Worm (Caenorhabditis elegans): ENCODE data around the gene F01F1.15.

The F01F1.15 gene

DNA sequence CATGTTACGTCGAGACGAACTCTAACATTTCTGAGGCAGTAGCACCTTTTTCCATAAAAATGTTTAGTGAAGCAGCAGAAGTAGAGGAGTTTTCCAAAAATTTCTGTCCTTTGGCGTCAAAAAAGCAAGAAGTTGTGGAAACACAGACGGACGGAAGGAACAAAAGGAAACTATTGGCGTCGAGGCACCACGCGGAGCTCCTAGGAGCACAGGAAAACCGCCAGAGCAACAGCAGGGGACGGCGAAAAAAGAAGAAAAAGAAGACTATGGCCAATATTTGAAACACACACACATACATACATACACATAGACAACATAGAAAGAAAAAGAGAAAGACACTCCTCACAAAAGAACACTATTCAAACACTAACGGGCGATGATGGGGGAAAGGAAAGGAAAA is 26.4 kb downstream of the F01F1.15 start (continued):
- no peak for TF ChIP-seq ets-5 (GFP tag; IDR thresholded peaks at IDR 0.05)
- TF ChIP-seq swsn-7 (tag; optimal IDR thresholded peaks at IDR 0.05): no peak
- no peak for TF ChIP-seq blmp-1 (tag; optimal IDR thresholded peaks at IDR 0.05)
- TF ChIP-seq tlp-1 (tag; optimal IDR thresholded peaks at IDR 0.05): no peak
- no peak for TF ChIP-seq zag-1 (tag; optimal IDR thresholded peaks at IDR 0.05)
- no peak for TF ChIP-seq pag-3 (tag; optimal IDR thresholded peaks at IDR 0.05; ENCODE audit: borderline replicate concordance, insufficient read depth)

DNA sequence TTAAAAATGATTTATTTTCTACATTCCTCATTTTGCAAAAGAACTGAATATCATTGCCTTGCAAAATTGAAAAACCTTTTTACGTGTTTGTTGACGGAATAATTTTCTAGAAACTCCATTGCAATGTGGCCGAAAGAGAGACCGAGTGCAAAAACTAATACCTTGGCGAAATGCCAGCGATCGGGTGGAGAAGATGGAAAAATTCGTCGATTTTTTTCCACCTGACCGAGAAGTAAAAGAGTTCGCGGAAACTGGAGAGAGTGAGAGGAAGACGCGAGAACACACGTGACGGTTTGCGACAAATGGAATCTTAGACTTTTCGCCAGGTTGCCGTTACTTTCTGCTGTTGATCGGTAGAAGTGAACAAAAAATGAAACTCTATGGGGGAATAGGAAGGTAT is 27.7 kb downstream of the F01F1.15 start:
- TF ChIP-seq swsn-7 (tag; optimal IDR thresholded peaks at IDR 0.05) (peak; percentile 21), nhr-71 (tag; optimal IDR thresholded peaks at IDR 0.05) (peak; percentile 78), dpl-1 (GFP tag; optimal IDR thresholded peaks at IDR 0.05) (peak in 2 of 3 experiments; percentile 31 to 37), dsc-1 (tag; optimal IDR thresholded peaks at IDR 0.05) (peak; percentile 11), nhr-77 (tag; optimal IDR thresholded peaks at IDR 0.05) (no peak), lin-14 (GFP tag; optimal IDR thresholded peaks at IDR 0.05) (peak; percentile 83), mdl-1 (tag; optimal IDR thresholded peaks at IDR 0.05) (peak in 1 of 2 experiments; percentile 92), mep-1 (tag; optimal IDR thresholded peaks at IDR 0.05) (peak; percentile 52), elt-3 (tag; optimal IDR thresholded peaks at IDR 0.05) (peak in 1 of 6 experiments; percentile 64), lsy-2 (tag; optimal IDR thresholded peaks at IDR 0.05) (peak in 1 of 2 experiments; percentile 74), C16A3.4 (tag; optimal IDR thresholded peaks at IDR 0.05) (peak; percentile 44), nhr-19 (GFP tag; conservative IDR thresholded peaks at IDR 0.05) (peak; percentile 58), xbp-1 (tag; optimal IDR thresholded peaks at IDR 0.05) (peak; percentile 7), pqm-1 (tag; optimal IDR thresholded peaks at IDR 0.05) (no peak), ceh-82 (tag; optimal IDR thresholded peaks at IDR 0.05) (peak in 1 of 3 experiments; percentile 20), nhr-47 (tag; optimal IDR thresholded peaks at IDR 0.05) (peak; percentile 59), lin-13 (GFP tag; optimal IDR thresholded peaks at IDR 0.05) (peak; percentile 46), nhr-85 (tag) (peak; percentile 92), ama-1 (optimal IDR thresholded peaks at IDR 0.05) (peak; percentile 33), tbx-2 (tag; optimal IDR thresholded peaks at IDR 0.05) (peak; percentile 46), lin-35 (GFP tag; optimal IDR thresholded peaks at IDR 0.05) (peak in 1 of 2 experiments; percentile 69), blmp-1 (tag; optimal IDR thresholded peaks at IDR 0.05) (peak; percentile 87), efl-1 (optimal IDR thresholded peaks at IDR 0.05) (peak in 1 of 2 experiments; percentile 17), efl-1 (GFP tag; optimal IDR thresholded peaks at IDR 0.05 in 1 of 2) (peak; percentile 16 to 53), fkh-8 (tag; optimal IDR thresholded peaks at IDR 0.05) (peak; percentile 37), ces-1 (GFP tag; optimal IDR thresholded peaks at IDR 0.05) (no peak), aha-1 (tag; optimal IDR thresholded peaks at IDR 0.05) (no peak), nhr-11 (tag; optimal IDR thresholded peaks at IDR 0.05) (no peak), C04F5.9 (tag; optimal IDR thresholded peaks at IDR 0.05) (no peak), skn-1 (tag; optimal IDR thresholded peaks at IDR 0.05) (peak; percentile 33), nhr-90 (tag; optimal IDR thresholded peaks at IDR 0.05; ENCODE audit: poor library complexity) (peak; percentile 49), grh-1 (GFP tag; IDR thresholded peaks at IDR 0.05) (0 out of 2 replicates have a peak, but pooled peaks have one; percentile 10), rnt-1 (tag; optimal IDR thresholded peaks at IDR 0.05) (peak; percentile 26), nhr-20 (tag; optimal IDR thresholded peaks at IDR 0.05) (peak; percentile 77), lir-3 (tag; optimal IDR thresholded peaks at IDR 0.05; ENCODE audit: poor library complexity) (no peak), snu-23 (GFP tag; optimal IDR thresholded peaks at IDR 0.05) (peak; percentile 78), fkh-10 (GFP tag; optimal IDR thresholded peaks at IDR 0.05) (no peak)
